Worm (Caenorhabditis elegans) whole organism, L1 larva: ENCODE measurements around the gene glb-9.

Experiments
- C04F5.9 ChIP-seq: sonication (generic microtip); optimal IDR thresholded peaks from 2 replicates; lab custom pipeline; 2016; ENCODE audit warnings: missing genetic modification characterization, missing compliant biosample characterization
- C16A3.4 ChIP-seq: fragments of 150-350 bp; optimal IDR thresholded peaks from 2 replicates; lab custom pipeline; 2014; ENCODE audit warnings: missing biosample characterization, missing genetic modification characterization
- C34B4.2 ChIP-seq: sonication (generic microtip); optimal IDR thresholded peaks from 2 replicates; lab custom pipeline; 2017; ENCODE audit warnings: mild to moderate bottlenecking, missing genetic modification characterization, missing compliant biosample characterization
- F16B12.6 ChIP-seq: fragments of 150-350 bp; optimal IDR thresholded peaks from 2 replicates; lab custom pipeline; 2014; ENCODE audit warnings: missing biosample characterization, missing genetic modification characterization
- Y116A8C.19 ChIP-seq: sonication (generic microtip); optimal IDR thresholded peaks from 2 replicates; lab custom pipeline; 2016; ENCODE audit warnings: missing compliant biosample characterization, missing genetic modification characterization, borderline replicate concordance
- ceh-8 ChIP-seq: fragments of 200-800 bp; sonication (Bioruptor generic); optimal IDR thresholded peaks from 2 replicates; lab custom pipeline; 2018; ENCODE audit warnings: mild to moderate bottlenecking, missing genetic modification characterization, moderate library complexity, missing compliant biosample characterization
- ces-1 ChIP-seq: fragments of 150-350 bp; optimal IDR thresholded peaks from 2 replicates; lab custom pipeline; 2014; ENCODE audit warnings: missing biosample characterization, missing genetic modification reagents, missing genetic modification characterization
- dpl-1 ChIP-seq, 3 experiments: fragments of 150-350 bp in 2 of 3; sonication (generic microtip) in 1 of 3; optimal IDR thresholded peaks; 2 replicates each; lab custom pipeline; 2014 to 2017; ENCODE audit warnings: missing biosample characterization in 3 of 3, missing genetic modification characterization in 3 of 3, missing genetic modification reagents in 3 of 3
- dsc-1 ChIP-seq: sonication (generic microtip); optimal IDR thresholded peaks from 2 replicates; lab custom pipeline; 2016; ENCODE audit warnings: mild to moderate bottlenecking, missing genetic modification characterization, missing compliant biosample characterization
- efl-1 ChIP-seq, 4 experiments: fragments of 150-350 bp; optimal IDR thresholded peaks in 3 of 4; peaks in 1 of 4; 1 replicate in 1 of 4; 2 replicates in 3 of 4; lab custom pipeline; 2014; ENCODE audit warnings: missing biosample characterization in 2 of 4, missing genetic modification characterization in 2 of 4, missing genetic modification reagents in 2 of 4
- efl-3 ChIP-seq: fragments of 200-800 bp; sonication (Bioruptor generic); optimal IDR thresholded peaks from 2 replicates; lab custom pipeline; 2018; ENCODE audit warnings: mild to moderate bottlenecking, missing genetic modification characterization, missing compliant biosample characterization
- egl-27 ChIP-seq, 2 experiments: fragments of 150-350 bp in 1 of 2; sonication (generic microtip); optimal IDR thresholded peaks; 3 replicates each; lab custom pipeline; 2017 to 2018; ENCODE audit warnings: missing biosample characterization in 2 of 2, missing genetic modification characterization in 2 of 2, missing genetic modification reagents in 2 of 2
- elt-2 ChIP-seq: sonication (generic microtip); optimal IDR thresholded peaks from 2 replicates; lab custom pipeline; 2016; ENCODE audit warnings: missing genetic modification characterization, mild to moderate bottlenecking, inconsistent platforms, missing compliant biosample characterization, missing genetic modification reagents
- fkh-10 ChIP-seq: sonication (generic microtip); optimal IDR thresholded peaks from 2 replicates; lab custom pipeline; 2017; ENCODE audit warnings: missing biosample characterization, missing genetic modification reagents, missing genetic modification characterization
- hpl-2 ChIP-seq: fragments of 150-350 bp; optimal IDR thresholded peaks from 2 replicates; lab custom pipeline; 2014; ENCODE audit warnings: missing biosample characterization, missing genetic modification reagents, missing genetic modification characterization
- irx-1 ChIP-seq: sonication (generic microtip); optimal IDR thresholded peaks from 2 replicates; lab custom pipeline; 2016; ENCODE audit warnings: missing genetic modification characterization, missing compliant biosample characterization
- isw-1 ChIP-seq: fragments of 200-800 bp; sonication (Bioruptor generic); IDR thresholded peaks from 2 replicates; pipeline ENCODE4 v1.3.6; 2022; ENCODE audit warnings: missing genetic modification characterization, missing compliant biosample characterization
- jun-1 ChIP-seq: fragments of 150-350 bp; optimal IDR thresholded peaks from 2 replicates; lab custom pipeline; 2014; ENCODE audit warnings: missing biosample characterization, missing genetic modification reagents, missing genetic modification characterization
- lin-14 ChIP-seq: fragments of 200-800 bp; sonication (Bioruptor generic); optimal IDR thresholded peaks from 2 replicates; lab custom pipeline; 2018; ENCODE audit warnings: mild to moderate bottlenecking, missing genetic modification characterization, moderate library complexity, missing compliant biosample characterization
- lin-15B ChIP-seq: fragments of 150-350 bp; sonication (generic microtip); optimal IDR thresholded peaks from 3 replicates; lab custom pipeline; 2014; ENCODE audit warnings: missing biosample characterization, missing genetic modification characterization
- lsy-2 ChIP-seq, 2 experiments: fragments of 150-350 bp; optimal IDR thresholded peaks; 2 replicates each; lab custom pipeline; 2014; ENCODE audit warnings: missing biosample characterization in 2 of 2, missing genetic modification characterization in 2 of 2
- mab-9 ChIP-seq: fragments of 200-800 bp; sonication (Bioruptor generic); IDR thresholded peaks from 2 replicates; pipeline ENCODE4 v1.3.6; 2022; ENCODE audit warnings: missing genetic modification reagents, missing genetic modification characterization, missing compliant biosample characterization
- mdl-1 ChIP-seq, 2 experiments: fragments of 150-350 bp; optimal IDR thresholded peaks; 2 replicates each; lab custom pipeline; 2014 to 2017; ENCODE audit warnings: missing biosample characterization in 2 of 2, missing genetic modification characterization in 2 of 2, inconsistent platforms in 1 of 2
- mef-2 ChIP-seq: fragments of 150-350 bp; optimal IDR thresholded peaks from 2 replicates; lab custom pipeline; 2014; ENCODE audit warnings: missing biosample characterization, missing genetic modification characterization
- mep-1 ChIP-seq: fragments of 150-350 bp; optimal IDR thresholded peaks from 2 replicates; lab custom pipeline; 2014; ENCODE audit warnings: missing biosample characterization, missing genetic modification characterization
- nhr-12 ChIP-seq: sonication (generic microtip); optimal IDR thresholded peaks from 2 replicates; lab custom pipeline; 2017; ENCODE audit warnings: missing biosample characterization, missing genetic modification characterization
- nhr-19 ChIP-seq: fragments of 200-800 bp; sonication (Bioruptor generic); conservative IDR thresholded peaks from 2 replicates; pipeline ENCODE4 v1.3.6; 2022; ENCODE audit warnings: missing genetic modification characterization, missing compliant biosample characterization
- nhr-28 ChIP-seq: fragments of 150-350 bp; optimal IDR thresholded peaks from 2 replicates; lab custom pipeline; 2014; ENCODE audit warnings: missing biosample characterization, missing genetic modification characterization
- nhr-47 ChIP-seq: sonication (generic microtip); optimal IDR thresholded peaks from 2 replicates; lab custom pipeline; 2016; ENCODE audit warnings: mild to moderate bottlenecking, missing genetic modification characterization, moderate library complexity, missing compliant biosample characterization
- nhr-71 ChIP-seq: sonication (generic microtip); optimal IDR thresholded peaks from 2 replicates; lab custom pipeline; 2016; ENCODE audit warnings: mild to moderate bottlenecking, missing genetic modification characterization, moderate library complexity, missing compliant biosample characterization
- nhr-90 ChIP-seq: sonication (generic microtip); optimal IDR thresholded peaks from 2 replicates; lab custom pipeline; 2016; ENCODE audit warnings: mild to moderate bottlenecking, missing genetic modification characterization, missing compliant biosample characterization; ENCODE audit not compliant: poor library complexity
- pax-3 ChIP-seq: fragments of 200-800 bp; sonication (Bioruptor generic); optimal IDR thresholded peaks from 2 replicates; lab custom pipeline; 2018; ENCODE audit warnings: mild to moderate bottlenecking, missing genetic modification characterization, moderate library complexity, missing compliant biosample characterization
- pqm-1 ChIP-seq: sonication (generic microtip); optimal IDR thresholded peaks from 3 replicates; lab custom pipeline; 2017; ENCODE audit warnings: missing biosample characterization, missing genetic modification characterization
- vab-15 ChIP-seq: sonication (generic microtip); optimal IDR thresholded peaks from 2 replicates; lab custom pipeline; 2017; ENCODE audit warnings: missing genotype, mild to moderate bottlenecking, missing genetic modification characterization, missing compliant biosample characterization
- xbp-1 ChIP-seq: sonication (generic microtip); optimal IDR thresholded peaks from 2 replicates; lab custom pipeline; 2016; ENCODE audit warnings: missing genetic modification characterization, missing compliant biosample characterization
- zag-1 ChIP-seq: fragments of 150-350 bp; optimal IDR thresholded peaks from 2 replicates; lab custom pipeline; 2014; ENCODE audit warnings: missing biosample characterization, missing genetic modification characterization
- ztf-11 ChIP-seq, 2 experiments: sonication (generic microtip); optimal IDR thresholded peaks; 2 replicates each; lab custom pipeline; 2016 to 2017; ENCODE audit warnings: missing genetic modification characterization in 2 of 2, missing biosample characterization in 1 of 2, missing compliant biosample characterization in 1 of 2
- ztf-4 ChIP-seq: fragments of 150-350 bp; optimal IDR thresholded peaks from 2 replicates; lab custom pipeline; 2014; ENCODE audit warnings: missing biosample characterization, missing genetic modification characterization

glb-9 gene

DNA sequence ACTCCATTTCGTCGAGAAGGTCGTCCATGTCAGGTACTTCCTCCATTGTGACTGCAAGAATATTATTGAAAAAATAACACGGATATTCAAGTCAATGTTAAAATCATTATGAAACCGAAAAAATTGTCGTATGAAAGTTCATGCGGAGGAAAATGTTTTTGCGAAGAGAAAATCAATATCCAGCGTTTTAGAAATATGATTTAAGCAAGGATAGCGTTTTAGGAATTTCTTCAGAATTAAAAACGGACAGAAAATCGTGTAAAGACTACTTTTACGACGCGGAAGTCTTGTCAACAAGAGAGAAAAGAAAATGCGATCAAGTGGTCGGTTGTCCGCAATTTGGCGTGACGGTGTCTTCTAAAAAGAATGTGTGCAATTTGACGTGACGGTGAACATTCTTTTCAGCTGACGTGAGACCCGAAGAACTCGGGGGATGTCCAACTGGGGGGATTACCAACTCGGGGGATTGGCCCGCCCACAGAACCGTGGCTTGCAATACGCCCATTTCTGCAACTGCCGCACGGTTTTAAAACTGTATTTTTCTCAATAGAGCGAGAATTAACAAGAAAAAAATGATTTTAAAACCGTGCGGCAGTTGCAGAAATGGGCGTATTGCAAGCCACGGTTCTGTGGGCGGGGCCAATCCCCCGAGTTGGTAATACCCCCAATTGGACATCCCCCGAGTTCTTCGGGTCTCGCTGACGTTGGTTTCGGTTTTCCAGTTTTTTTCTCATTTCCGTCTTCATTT, 40.5 kb downstream of the glb-9 start, which contains the start of the genes aka-1 and ubc-6 (continued):
- TF ChIP-seq ztf-11 (tag; optimal IDR thresholded peaks at IDR 0.05; lab: Kevin White, UChicago) (peak in 1 of 2 experiments; percentile 70), elt-2 (tag; lab: Kevin White, UChicago) (peak; percentile 57), pax-3 (tag; lab: Kevin White, UChicago) (peak; percentile 79), nhr-28 (tag; lab: Kevin White, UChicago) (no peak), C04F5.9 (peak; percentile 35), vab-15 (tag; lab: Kevin White, UChicago) (no peak), C16A3.4 (tag; lab: Kevin White, UChicago) (peak; percentile 78), xbp-1 (tag; lab: Kevin White, UChicago) (peak; percentile 81), mep-1 (tag; lab: Kevin White, UChicago) (peak; percentile 80), nhr-47 (tag; lab: Kevin White, UChicago) (peak; percentile 92), nhr-12 (tag; lab: Kevin White, UChicago) (no peak), pqm-1 (tag; lab: Kevin White, UChicago) (no peak), ceh-8 (GFP tag; lab: Kevin White, UChicago) (peak; percentile 59), C34B4.2 (tag; lab: Kevin White, UChicago) (no peak), irx-1 (tag; lab: Kevin White, UChicago) (peak; percentile 31), dsc-1 (tag; lab: Kevin White, UChicago) (peak; percentile 66), ztf-4 (peak; percentile 8), fkh-10 (GFP tag; lab: Kevin White, UChicago) (peak; percentile 58), isw-1 (peak; percentile 84), nhr-71 (peak; percentile 91), efl-3 (no peak), nhr-90 (tag; lab: Kevin White, UChicago) (peak; percentile 91), egl-27 (tag; optimal IDR thresholded peaks at IDR 0.05; lab: Kevin White, UChicago) (no peak), hpl-2 (no peak), mab-9 (GFP tag; lab: Robert Waterston, UW) (peak; percentile 84), dpl-1 (GFP tag; optimal IDR thresholded peaks at IDR 0.05; lab: Kevin White, UChicago) (peak; percentile 56 to 71 (median 67)), mdl-1 (tag; optimal IDR thresholded peaks at IDR 0.05; lab: Kevin White, UChicago) (peak in 1 of 2 experiments; percentile 36), lsy-2 (tag; optimal IDR thresholded peaks at IDR 0.05; lab: Kevin White, UChicago) (peak; percentile 80 to 84), F16B12.6 (tag; lab: Kevin White, UChicago) (peak; percentile 93), jun-1 (peak; percentile 78), mef-2 (no peak), lin-15B (tag; lab: Kevin White, UChicago) (peak; percentile 61), zag-1 (tag; lab: Kevin White, UChicago) (no peak)

DNA sequence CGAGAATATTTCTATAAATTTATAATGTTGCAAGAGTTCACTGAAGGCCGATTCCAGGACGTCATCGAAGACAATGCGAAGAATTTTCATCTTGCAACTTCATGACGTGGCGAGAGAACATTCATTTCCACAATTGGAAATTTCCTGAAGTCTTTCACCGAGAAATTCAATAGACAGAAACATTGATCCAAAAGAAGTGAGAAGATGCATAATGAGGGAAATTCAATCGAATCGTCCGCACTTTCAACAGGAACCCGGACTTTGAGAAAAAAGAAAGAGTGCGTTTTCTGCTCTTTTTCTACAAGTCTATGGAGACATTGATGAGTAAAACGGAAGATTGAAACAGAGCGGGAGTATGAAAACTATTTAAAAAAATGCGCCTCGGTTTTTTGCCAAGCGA, 49.8 kb downstream of the glb-9 start:
- TF ChIP-seq efl-1 (optimal IDR thresholded peaks at IDR 0.05; lab: Kevin White, UChicago), result no peak
- TF ChIP-seq efl-1 (GFP tag; optimal IDR thresholded peaks at IDR 0.05 in 1 of 2; lab: Kevin White, UChicago), result peak in 1 of 2 experiments; percentile 22
- TF ChIP-seq fkh-10 (GFP tag; lab: Kevin White, UChicago), result peak; percentile 96
- TF ChIP-seq ceh-8 (GFP tag; lab: Kevin White, UChicago), result no peak
- TF ChIP-seq ces-1, result peak; percentile 40
- TF ChIP-seq Y116A8C.19 (tag; lab: Kevin White, UChicago), result no peak
- peak; percentile 47 for TF ChIP-seq lin-14
- TF ChIP-seq nhr-19, result no peak
